Fruit fly (Drosophila melanogaster) whole organism, adult: ENCODE results near the gene CG46439.
"Not testable (repeated sequence)": the region's sequence is repeated elsewhere in the genome, so short reads cannot be mapped to it uniquely, and the experiment has no call there.

Experiments
- CG11617 ChIP-seq: fragments of 200-800 bp; sonication (Bioruptor generic); optimal IDR thresholded peaks from 2 replicates; lab custom pipeline; 2017; ENCODE audit warnings: mild to moderate bottlenecking, missing biosample characterization, missing genetic modification reagents, missing genetic modification characterization
- CG14711 ChIP-seq: fragments of 200-800 bp; sonication (Bioruptor generic); optimal IDR thresholded peaks from 2 replicates; lab custom pipeline; 2018; ENCODE audit warnings: missing biosample characterization, mild to moderate bottlenecking, missing genetic modification characterization, moderate library complexity
- CG1620 ChIP-seq: fragments of 200-800 bp; sonication (Bioruptor generic); optimal IDR thresholded peaks from 2 replicates; lab custom pipeline; 2016; ENCODE audit warnings: missing biosample characterization, missing genetic modification characterization
- CG33017 ChIP-seq: fragments of 200-800 bp; sonication (Bioruptor generic); optimal IDR thresholded peaks from 2 replicates; lab custom pipeline; 2018; ENCODE audit warnings: missing biosample characterization, mild to moderate bottlenecking, missing genetic modification characterization, moderate library complexity
- CG5204 ChIP-seq: fragments of 200-800 bp; sonication (Bioruptor generic); optimal IDR thresholded peaks from 2 replicates; lab custom pipeline; 2016; ENCODE audit warnings: missing biosample characterization, missing genetic modification characterization
- CG7045 ChIP-seq: fragments of 200-800 bp; sonication (Bioruptor generic); optimal IDR thresholded peaks from 2 replicates; lab custom pipeline; 2017; ENCODE audit warnings: missing biosample characterization, mild to moderate bottlenecking, missing genetic modification characterization
- Clk ChIP-seq: fragments of 200-800 bp; sonication (Bioruptor generic); optimal IDR thresholded peaks from 2 replicates; lab custom pipeline; 2017; ENCODE audit warnings: missing biosample characterization, missing genetic modification characterization
- Crg-1 ChIP-seq: fragments of 200-800 bp; sonication (Bioruptor generic); optimal IDR thresholded peaks from 2 replicates; lab custom pipeline; 2016; ENCODE audit warnings: missing biosample characterization, missing genetic modification characterization
- Hr96 ChIP-seq: fragments of 200-800 bp; sonication (Bioruptor generic); optimal IDR thresholded peaks from 2 replicates; lab custom pipeline; 2016; ENCODE audit warnings: missing biosample characterization, missing genetic modification characterization
- bab1 ChIP-seq: fragments of 200-800 bp; sonication (Bioruptor generic); optimal IDR thresholded peaks from 3 replicates; lab custom pipeline; 2019; ENCODE audit warnings: missing biosample characterization, mild to moderate bottlenecking, missing genetic modification characterization, moderate library complexity
- kay ChIP-seq: fragments of 200-800 bp; sonication (Bioruptor generic); peaks from one replicate; lab custom pipeline; 2016; ENCODE audit warnings: missing biosample characterization, missing genetic modification characterization, borderline replicate concordance
- toe ChIP-seq: fragments of 200-800 bp; sonication (Bioruptor generic); optimal IDR thresholded peaks from 2 replicates; lab custom pipeline; 2016; ENCODE audit warnings: missing biosample characterization, missing genetic modification characterization

- TF ChIP-seq CG14711 (tag; lab: Kevin White, UChicago); CG5204 (GFP tag; lab: Kevin White, UChicago); CG1620 (GFP tag; lab: Kevin White, UChicago); Clk (GFP tag; lab: Kevin White, UChicago); CG7045 (GFP tag; lab: Kevin White, UChicago); CG11617; kay (GFP tag; lab: Kevin White, UChicago); Hr96 (GFP tag; lab: Kevin White, UChicago); CG33017; bab1 (GFP tag; lab: Kevin White, UChicago); toe (GFP tag; lab: Kevin White, UChicago); Crg-1 (GFP tag; lab: Kevin White, UChicago): not testable (repeated sequence)
These were observed 36.0 kb upstream of the CG46439 start, which contains the start of gene CG32074 for dm6 chr3L:11132055-11132454.
